Worm (Caenorhabditis elegans) whole organism, L4 larva: ENCODE data around the gene pat-6.

Experiments used
- arid-1 ChIP-seq: fragments of 200-800 bp; sonication (Bioruptor generic); conservative IDR thresholded peaks from 2 replicates; pipeline ENCODE4 v1.3.6; 2022; ENCODE audit warnings: missing genetic modification reagents, missing genetic modification characterization, missing compliant biosample characterization
- jun-1 ChIP-seq: fragments of 150-350 bp; optimal IDR thresholded peaks from 2 replicates; lab custom pipeline; 2014; ENCODE audit warnings: missing biosample characterization, missing genetic modification reagents, missing genetic modification characterization
- lin-13 ChIP-seq: fragments of 150-350 bp; optimal IDR thresholded peaks from 2 replicates; lab custom pipeline; 2014; ENCODE audit warnings: missing biosample characterization, missing genetic modification reagents, missing genetic modification characterization
- lin-39 ChIP-seq: fragments of 150-350 bp; optimal IDR thresholded peaks from 2 replicates; lab custom pipeline; 2014; ENCODE audit warnings: missing biosample characterization, missing genetic modification reagents, missing genetic modification characterization
- nhr-77 ChIP-seq: fragments of 150-350 bp; optimal IDR thresholded peaks from 2 replicates; lab custom pipeline; 2014; ENCODE audit warnings: missing biosample characterization, missing genetic modification characterization
- snpc-1.2 ChIP-seq: fragments of 200-800 bp; sonication (Bioruptor generic); IDR thresholded peaks from 2 replicates; pipeline ENCODE4 v1.3.6; 2022; ENCODE audit warnings: missing genetic modification reagents, missing genetic modification characterization, missing compliant biosample characterization

- no peak for TF ChIP-seq lin-13 (GFP tag; lab: Kevin White, UChicago)
- TF ChIP-seq snpc-1.2 = no peak
- no peak for TF ChIP-seq jun-1 (tag; lab: Kevin White, UChicago)
- TF ChIP-seq lin-39 (tag; lab: Kevin White, UChicago) = no peak
- TF ChIP-seq nhr-77 (tag; lab: Kevin White, UChicago) = no peak
- TF ChIP-seq arid-1 = no peak
These were observed 19.3 kb upstream of the pat-6 start, which contains the start of gene best-19 for ce11 chrIV:283347-283746.
